Fruit fly (Drosophila melanogaster) Kc167 (cell line): ENCODE results near the gene Cpr67Fa1.

Source experiments
- Myc ChIP-seq: fragments of >200 bp; optimal IDR thresholded peaks from 2 replicates; lab custom pipeline; 2017; ENCODE audit warnings: missing external identifiers
- Sin3A ChIP-seq: fragments of >200 bp; optimal IDR thresholded peaks from 2 replicates; lab custom pipeline; 2018; ENCODE audit warnings: missing external identifiers

DNA sequence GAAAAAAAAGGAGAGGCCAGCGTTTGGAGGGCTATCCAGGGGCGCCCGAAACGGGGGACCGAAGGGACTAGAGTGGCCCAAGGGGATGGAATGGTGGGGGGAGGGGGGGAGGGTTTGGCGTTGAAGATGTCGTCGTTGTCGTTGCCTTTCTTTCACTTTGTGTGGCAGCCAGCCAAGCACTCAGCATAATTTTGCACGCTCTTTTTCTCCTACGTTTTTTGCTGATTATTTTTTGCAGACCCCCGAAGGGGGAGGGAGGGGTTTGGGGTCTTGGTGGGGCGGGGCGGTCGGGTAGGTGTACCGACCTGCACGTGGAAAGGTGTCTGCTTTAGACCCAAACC lies 36.7 kb upstream of the Cpr67Fa1 start:
- no peak for TF ChIP-seq Myc (lab: Kevin White, UChicago)
- no peak for TF ChIP-seq Sin3A (lab: Kevin White, UChicago)
